Worm (Caenorhabditis elegans) whole organism, late embryonic: ENCODE results near the gene Y56A3A.16.

ENCODE experiments used
- C38D4.7 ChIP-seq: fragments of 200-800 bp; sonication (Bioruptor generic); optimal IDR thresholded peaks from 2 replicates; lab custom pipeline; 2018; ENCODE audit warnings: mild to moderate bottlenecking, missing genetic modification characterization, moderate library complexity, missing compliant biosample characterization
- K02D7.2 ChIP-seq: sonication (generic microtip); optimal IDR thresholded peaks from 2 replicates; lab custom pipeline; 2017; ENCODE audit warnings: mild to moderate bottlenecking, missing genetic modification characterization, missing compliant biosample characterization
- K09A11.1 ChIP-seq: sonication (generic microtip); optimal IDR thresholded peaks from 2 replicates; lab custom pipeline; 2017; ENCODE audit warnings: antibody characterized with exemption, mild to moderate bottlenecking, missing genetic modification characterization, missing compliant biosample characterization; ENCODE audit not compliant: insufficient read depth
- Y22D7AL.16 ChIP-seq: sonication (generic microtip); optimal IDR thresholded peaks from 2 replicates; lab custom pipeline; 2016; ENCODE audit warnings: missing genetic modification characterization, missing compliant biosample characterization
- ceh-14 ChIP-seq: sonication (generic microtip); optimal IDR thresholded peaks from 2 replicates; lab custom pipeline; 2016; ENCODE audit warnings: missing genotype, missing genetic modification characterization, missing compliant biosample characterization
- ceh-18 ChIP-seq: sonication (generic microtip); optimal IDR thresholded peaks from 2 replicates; lab custom pipeline; 2016; ENCODE audit warnings: missing genetic modification characterization, missing compliant biosample characterization
- ceh-2 ChIP-seq: sonication (generic microtip); optimal IDR thresholded peaks from 2 replicates; lab custom pipeline; 2016; ENCODE audit warnings: missing genotype, missing genetic modification characterization, missing compliant biosample characterization
- ceh-31 ChIP-seq: sonication (generic microtip); optimal IDR thresholded peaks from 2 replicates; lab custom pipeline; 2016; ENCODE audit warnings: missing genetic modification characterization, missing compliant biosample characterization
- ceh-34 ChIP-seq: sonication (generic microtip); optimal IDR thresholded peaks from 2 replicates; lab custom pipeline; 2016; ENCODE audit warnings: mild to moderate bottlenecking, missing genetic modification characterization, missing compliant biosample characterization
- ceh-45 ChIP-seq: fragments of 200-800 bp; sonication (Bioruptor generic); IDR thresholded peaks from 2 replicates; pipeline ENCODE4 v1.3.6; 2022; ENCODE audit warnings: missing genetic modification reagents, missing genetic modification characterization, missing compliant biosample characterization
- ceh-48 ChIP-seq: sonication (generic microtip); optimal IDR thresholded peaks from 2 replicates; lab custom pipeline; 2016; ENCODE audit warnings: missing genetic modification characterization, inconsistent platforms, missing compliant biosample characterization
- ceh-6 ChIP-seq: fragments of 200-800 bp; sonication (Bioruptor generic); optimal IDR thresholded peaks from 2 replicates; lab custom pipeline; 2018; ENCODE audit warnings: mild to moderate bottlenecking, missing genetic modification characterization, missing compliant biosample characterization
- che-1 ChIP-seq: sonication (generic microtip); optimal IDR thresholded peaks from 2 replicates; lab custom pipeline; 2016; ENCODE audit warnings: mild to moderate bottlenecking, missing genetic modification characterization, missing compliant biosample characterization
- dve-1 ChIP-seq: sonication (generic microtip); optimal IDR thresholded peaks from 2 replicates; lab custom pipeline; 2017; ENCODE audit warnings: antibody characterized with exemption, mild to moderate bottlenecking, missing genetic modification characterization, missing compliant biosample characterization
- elt-2 ChIP-seq: sonication (generic microtip); optimal IDR thresholded peaks from 2 replicates; lab custom pipeline; 2016; ENCODE audit warnings: missing genetic modification reagents, missing genetic modification characterization, missing compliant biosample characterization
- elt-4 ChIP-seq: sonication (generic microtip); optimal IDR thresholded peaks from 2 replicates; lab custom pipeline; 2016; ENCODE audit warnings: missing genetic modification characterization, missing compliant biosample characterization
- fkh-10 ChIP-seq: fragments of 150-350 bp; optimal IDR thresholded peaks from 2 replicates; lab custom pipeline; 2014; ENCODE audit warnings: missing biosample characterization, missing genetic modification reagents, missing genetic modification characterization
- gmeb-2 ChIP-seq: sonication (generic microtip); optimal IDR thresholded peaks from 2 replicates; lab custom pipeline; 2016; ENCODE audit warnings: missing genetic modification characterization, inconsistent platforms, missing compliant biosample characterization
- hlh-13 ChIP-seq: fragments of 200-800 bp; sonication (Bioruptor generic); optimal IDR thresholded peaks from 2 replicates; lab custom pipeline; 2018; ENCODE audit warnings: mild to moderate bottlenecking, missing genetic modification characterization, missing compliant biosample characterization
- hlh-30 ChIP-seq: sonication (generic microtip); optimal IDR thresholded peaks from 2 replicates; lab custom pipeline; 2017; ENCODE audit warnings: antibody characterized with exemption, missing genetic modification characterization, missing compliant biosample characterization; ENCODE audit not compliant: insufficient read depth
- hlh-6 ChIP-seq: sonication (generic microtip); optimal IDR thresholded peaks from 2 replicates; lab custom pipeline; 2016; ENCODE audit warnings: missing genotype, missing genetic modification characterization, missing compliant biosample characterization
- hlh-8 ChIP-seq: sonication (generic microtip); optimal IDR thresholded peaks from 2 replicates; lab custom pipeline; 2016; ENCODE audit warnings: missing genotype, missing genetic modification characterization, missing compliant biosample characterization
- lim-6 ChIP-seq: sonication (generic microtip); optimal IDR thresholded peaks from 2 replicates; lab custom pipeline; 2016; ENCODE audit warnings: missing genetic modification characterization, missing compliant biosample characterization
- lin-11 ChIP-seq: fragments of 200-800 bp; sonication (Bioruptor generic); optimal IDR thresholded peaks from 2 replicates; lab custom pipeline; 2018; ENCODE audit warnings: mild to moderate bottlenecking, missing genetic modification characterization, missing compliant biosample characterization
- madf-2 ChIP-seq: sonication (generic microtip); optimal IDR thresholded peaks from 2 replicates; lab custom pipeline; 2017; ENCODE audit warnings: missing genetic modification characterization, missing compliant biosample characterization
- nfya-1 ChIP-seq: sonication (generic microtip); optimal IDR thresholded peaks from 2 replicates; lab custom pipeline; 2017; ENCODE audit warnings: missing genetic modification characterization, mild to moderate bottlenecking, missing compliant biosample characterization, antibody characterized with exemption, moderate library complexity
- nhr-11 ChIP-seq: fragments of 150-350 bp; optimal IDR thresholded peaks from 2 replicates; lab custom pipeline; 2014; ENCODE audit warnings: missing biosample characterization, missing genetic modification characterization
- npax-4 ChIP-seq: sonication (generic microtip); optimal IDR thresholded peaks from 2 replicates; lab custom pipeline; 2016; ENCODE audit warnings: missing genetic modification characterization, missing compliant biosample characterization
- pat-9 ChIP-seq: fragments of 200-800 bp; sonication (Bioruptor generic); optimal IDR thresholded peaks from 2 replicates; lab custom pipeline; 2018; ENCODE audit warnings: mild to moderate bottlenecking, missing genetic modification characterization, moderate library complexity, missing compliant biosample characterization
- pha-2 ChIP-seq: sonication (generic microtip); optimal IDR thresholded peaks from 2 replicates; lab custom pipeline; 2017; ENCODE audit warnings: mild to moderate bottlenecking, missing genetic modification characterization, missing compliant biosample characterization
- pros-1 ChIP-seq: fragments of 150-350 bp; optimal IDR thresholded peaks from 2 replicates; lab custom pipeline; 2014; ENCODE audit warnings: missing biosample characterization, missing genetic modification reagents, missing genetic modification characterization
- ref-2 ChIP-seq: sonication (generic microtip); optimal IDR thresholded peaks from 2 replicates; lab custom pipeline; 2016; ENCODE audit warnings: missing genetic modification characterization, missing compliant biosample characterization
- sdc-2 ChIP-seq: sonication (generic microtip); optimal IDR thresholded peaks from 2 replicates; lab custom pipeline; 2016; ENCODE audit warnings: missing genotype, missing genetic modification characterization, missing compliant biosample characterization
- sox-2 ChIP-seq: fragments of 200-800 bp; sonication (Bioruptor generic); IDR thresholded peaks from 2 replicates; pipeline ENCODE4 v1.3.6; 2022; ENCODE audit warnings: missing genetic modification reagents, missing genetic modification characterization, missing compliant biosample characterization
- sox-4 ChIP-seq: sonication (generic microtip); optimal IDR thresholded peaks from 2 replicates; lab custom pipeline; 2017; ENCODE audit warnings: mild to moderate bottlenecking, missing genetic modification characterization, inconsistent platforms, missing compliant biosample characterization
- syd-9 ChIP-seq: sonication (generic microtip); optimal IDR thresholded peaks from 2 replicates; lab custom pipeline; 2016; ENCODE audit warnings: mild to moderate bottlenecking, missing genetic modification characterization, moderate library complexity, missing compliant biosample characterization
- tbx-2 ChIP-seq: sonication (generic microtip); optimal IDR thresholded peaks from 2 replicates; lab custom pipeline; 2016; ENCODE audit warnings: missing genetic modification characterization, missing compliant biosample characterization
- tbx-7 ChIP-seq: sonication (generic microtip); optimal IDR thresholded peaks from 2 replicates; lab custom pipeline; 2016; ENCODE audit warnings: missing genotype, missing genetic modification characterization, missing compliant biosample characterization
- ttx-3 ChIP-seq: sonication (generic microtip); optimal IDR thresholded peaks from 2 replicates; lab custom pipeline; 2016; ENCODE audit warnings: missing genetic modification reagents, missing genetic modification characterization, missing compliant biosample characterization
- unc-42 ChIP-seq: sonication (generic microtip); optimal IDR thresholded peaks from 2 replicates; lab custom pipeline; 2016; ENCODE audit warnings: missing genotype, missing genetic modification characterization, missing compliant biosample characterization
- unc-55 ChIP-seq: sonication (generic microtip); optimal IDR thresholded peaks from 2 replicates; lab custom pipeline; 2017; ENCODE audit warnings: missing biosample characterization, missing genetic modification reagents, missing genetic modification characterization
- unc-86 ChIP-seq: sonication (generic microtip); optimal IDR thresholded peaks from 2 replicates; lab custom pipeline; 2016; ENCODE audit warnings: missing genetic modification characterization, missing compliant biosample characterization

The Y56A3A.16 gene

ce11 chrIII:11935948-11936280 lies 21.8 kb upstream of the Y56A3A.16 start (continued):
- TF ChIP-seq sox-4 (tag; lab: Kevin White, UChicago): no peak
- peak; percentile 24 for TF ChIP-seq ceh-31 (tag; lab: Kevin White, UChicago)
- peak; percentile 14 for TF ChIP-seq unc-42
- no peak for TF ChIP-seq tbx-2 (tag; lab: Kevin White, UChicago)

- TF ChIP-seq ttx-3 (tag; lab: Kevin White, UChicago): no peak
- TF ChIP-seq hlh-13 (GFP tag; lab: Kevin White, UChicago): no peak
- no peak for TF ChIP-seq C38D4.7 (GFP tag; lab: Kevin White, UChicago)
- TF ChIP-seq K02D7.2: peak; percentile 31
- TF ChIP-seq ceh-18 (tag; lab: Kevin White, UChicago): peak; percentile 43
- no peak for TF ChIP-seq sdc-2 (tag; lab: Kevin White, UChicago)
- TF ChIP-seq hlh-8 (tag; lab: Kevin White, UChicago): no peak
- TF ChIP-seq elt-4 (tag; lab: Kevin White, UChicago): no peak
- no peak for TF ChIP-seq pat-9
- no peak for TF ChIP-seq pha-2 (tag; lab: Kevin White, UChicago)
- TF ChIP-seq K09A11.1 (tag; lab: Kevin White, UChicago): no peak
- no peak for TF ChIP-seq hlh-6 (tag; lab: Kevin White, UChicago)
- no peak for TF ChIP-seq ceh-31 (tag; lab: Kevin White, UChicago)
- TF ChIP-seq syd-9: no peak
- TF ChIP-seq Y22D7AL.16 (tag; lab: Kevin White, UChicago): no peak
- no peak for TF ChIP-seq ceh-6 (GFP tag; lab: Kevin White, UChicago)
- TF ChIP-seq unc-86: no peak
- peak; percentile 99 for TF ChIP-seq nfya-1
- no peak for TF ChIP-seq npax-4 (tag; lab: Kevin White, UChicago)
- TF ChIP-seq che-1 (tag; lab: Kevin White, UChicago): no peak
- TF ChIP-seq unc-42: peak; percentile 57
- peak; percentile 93 for TF ChIP-seq unc-55 (GFP tag; lab: Kevin White, UChicago)
- TF ChIP-seq pros-1 (tag; lab: Kevin White, UChicago): no peak
- no peak for TF ChIP-seq ceh-2 (tag; lab: Kevin White, UChicago)
- TF ChIP-seq ceh-48 (tag; lab: Kevin White, UChicago): no peak
- TF ChIP-seq sox-4 (tag; lab: Kevin White, UChicago): peak; percentile 12
- peak; percentile 78 for TF ChIP-seq ceh-14 (tag; lab: Kevin White, UChicago)
- TF ChIP-seq ref-2: no peak
- TF ChIP-seq lin-11 (tag; lab: Kevin White, UChicago): no peak
- TF ChIP-seq elt-2 (tag; lab: Kevin White, UChicago): peak; percentile 3
- no peak for TF ChIP-seq fkh-10
- no peak for TF ChIP-seq ceh-45 (GFP tag; lab: Robert Waterston, UW)
These were observed 21.2 kb upstream of the Y56A3A.16 start for ce11 chrIII:11935032-11935947.

- TF ChIP-seq tbx-2 (tag; lab: Kevin White, UChicago) (no peak), sox-4 (tag; lab: Kevin White, UChicago) (no peak), unc-42 (no peak), ceh-34 (no peak), ceh-45 (GFP tag; lab: Robert Waterston, UW) (no peak)
These were observed 19.4 kb upstream of the Y56A3A.16 start, which contains the start of gene dolk-1 for ce11 chrIII:11933539-11933938. dolk-1 (minus strand) TSS chrIII:11933639.

- TF ChIP-seq sox-2 (GFP tag; lab: Robert Waterston, UW) (no peak), lim-6 (tag; lab: Kevin White, UChicago) (no peak), nhr-11 (tag; lab: Kevin White, UChicago) (no peak), ceh-14 (tag; lab: Kevin White, UChicago) (no peak), dve-1 (tag; lab: Kevin White, UChicago) (no peak), che-1 (tag; lab: Kevin White, UChicago) (no peak), tbx-7 (tag; lab: Kevin White, UChicago) (no peak), gmeb-2 (tag; lab: Kevin White, UChicago) (no peak), sdc-2 (tag; lab: Kevin White, UChicago) (no peak), unc-55 (GFP tag; lab: Kevin White, UChicago) (no peak), madf-2 (tag; lab: Kevin White, UChicago) (no peak), hlh-30 (tag; lab: Kevin White, UChicago) (no peak), ref-2 (no peak)
- TF ChIP-seq, all 69 proteins: peak for 0
These were observed 17.8 kb upstream of the Y56A3A.16 start for ce11 chrIII:11931960-11932359.
